Worm (Caenorhabditis elegans): ENCODE data around the gene clec-255.

ce11 chrV:18811360-18811759, 40.8 kb upstream of the clec-255 start, which contains the start of gene C54E10.7:
- no peak for TF ChIP-seq dao-5 (tag; optimal IDR thresholded peaks at IDR 0.05)
- no peak for TF ChIP-seq him-1 (tag; optimal IDR thresholded peaks at IDR 0.05)

Measured in whole organism, L4/young adult.